Worm (Caenorhabditis elegans) whole organism, early embryonic: Measurements from ENCODE around the gene mig-5.

Source experiments
- B0310.2 ChIP-seq: sonication (generic microtip); optimal IDR thresholded peaks from 2 replicates; lab custom pipeline; 2016; ENCODE audit warnings: mild to moderate bottlenecking, missing genetic modification characterization, missing compliant biosample characterization
- F13C5.2 ChIP-seq: sonication (generic microtip); optimal IDR thresholded peaks from 2 replicates; lab custom pipeline; 2017; ENCODE audit warnings: mild to moderate bottlenecking, missing genetic modification characterization, inconsistent platforms, missing compliant biosample characterization
- aly-1 ChIP-seq: sonication (generic microtip); optimal IDR thresholded peaks from 2 replicates; lab custom pipeline; 2016; ENCODE audit warnings: missing genetic modification characterization, missing compliant biosample characterization
- ama-1 ChIP-seq: fragments of 150-350 bp; optimal IDR thresholded peaks from 2 replicates; lab custom pipeline; 2014
- ceh-13 ChIP-seq: fragments of 200-800 bp; sonication (Bioruptor generic); optimal IDR thresholded peaks from 2 replicates; lab custom pipeline; 2018; ENCODE audit warnings: mild to moderate bottlenecking, missing genetic modification characterization, missing compliant biosample characterization
- ceh-36 ChIP-seq: sonication (generic microtip); optimal IDR thresholded peaks from 2 replicates; lab custom pipeline; 2016; ENCODE audit warnings: missing genetic modification characterization, inconsistent platforms, missing compliant biosample characterization
- ets-7 ChIP-seq: sonication (generic microtip); optimal IDR thresholded peaks from 2 replicates; lab custom pipeline; 2016; ENCODE audit warnings: missing genotype, missing genetic modification characterization, missing compliant biosample characterization
- flt-1 ChIP-seq: fragments of 200-800 bp; sonication (Bioruptor generic); IDR thresholded peaks from 2 replicates; pipeline ENCODE4 v1.3.6; 2022; ENCODE audit warnings: missing genetic modification characterization, missing compliant biosample characterization
- hmbx-1 ChIP-seq: sonication (generic microtip); optimal IDR thresholded peaks from 2 replicates; lab custom pipeline; 2016; ENCODE audit warnings: mild to moderate bottlenecking, missing genetic modification characterization, missing compliant biosample characterization
- hmg-4 ChIP-seq: fragments of 200-800 bp; sonication (Bioruptor generic); optimal IDR thresholded peaks from 2 replicates; lab custom pipeline; 2018; ENCODE audit warnings: mild to moderate bottlenecking, missing genetic modification characterization, missing compliant biosample characterization
- hnd-1 ChIP-seq: sonication (generic microtip); optimal IDR thresholded peaks from 2 replicates; lab custom pipeline; 2016; ENCODE audit warnings: missing genetic modification characterization, missing compliant biosample characterization
- pes-1 ChIP-seq: fragments of 200-800 bp; sonication (Bioruptor generic); IDR thresholded peaks from 2 replicates; pipeline ENCODE4 v1.3.6; 2022; ENCODE audit warnings: missing genetic modification reagents, missing genetic modification characterization, missing compliant biosample characterization
- scrt-1 ChIP-seq: fragments of 200-800 bp; sonication (Bioruptor generic); IDR thresholded peaks from 2 replicates; pipeline ENCODE4 v1.3.6; 2022; ENCODE audit warnings: missing genetic modification characterization, missing compliant biosample characterization
- sea-1 ChIP-seq: fragments of 200-800 bp; sonication (Bioruptor generic); conservative IDR thresholded peaks from 2 replicates; pipeline ENCODE4 v1.3.6; 2022; ENCODE audit warnings: missing genetic modification characterization, missing compliant biosample characterization
- tbx-11 ChIP-seq: fragments of 200-800 bp; sonication (Bioruptor generic); IDR thresholded peaks from 2 replicates; pipeline ENCODE4 v1.3.6; 2022; ENCODE audit warnings: missing genetic modification characterization, missing compliant biosample characterization
- tbx-37 ChIP-seq: fragments of 200-800 bp; sonication (Bioruptor generic); conservative IDR thresholded peaks from 2 replicates; pipeline ENCODE4 v1.3.6; 2022; ENCODE audit warnings: missing genetic modification reagents, missing genetic modification characterization, missing compliant biosample characterization
- tra-4 ChIP-seq: sonication (generic microtip); optimal IDR thresholded peaks from 2 replicates; lab custom pipeline; 2017; ENCODE audit warnings: missing genetic modification characterization, missing compliant biosample characterization

The mig-5 gene

ce11 chrII:8169283-8169682 is 15.5 kb downstream of the mig-5 start, which contains the start of gene T05C12.15:
T05C12.15 (plus strand) TSS chrII:8169583.
- TF ChIP-seq tbx-37 (no peak), ama-1 (lab: Kevin White, UChicago) (no peak), tbx-11 (GFP tag; lab: Robert Waterston, UW) (no peak), aly-1 (tag; lab: Kevin White, UChicago) (no peak), pes-1 (GFP tag; lab: Robert Waterston, UW) (no peak), ceh-36 (no peak), sea-1 (GFP tag; lab: Robert Waterston, UW) (no peak), ets-7 (tag; lab: Kevin White, UChicago) (no peak), B0310.2 (tag; lab: Kevin White, UChicago) (no peak), F13C5.2 (no peak), scrt-1 (GFP tag; lab: Robert Waterston, UW) (no peak), hmbx-1 (tag; lab: Kevin White, UChicago) (no peak), hnd-1 (tag; lab: Kevin White, UChicago) (no peak), hmg-4 (no peak), flt-1 (no peak), ceh-13 (GFP tag; lab: Kevin White, UChicago) (no peak), tra-4 (no peak)

- TF ChIP-seq flt-1: no peak
- TF ChIP-seq F13C5.2: no peak
- TF ChIP-seq scrt-1 (GFP tag; lab: Robert Waterston, UW): no peak
- no peak for TF ChIP-seq ama-1 (lab: Kevin White, UChicago)
- no peak for TF ChIP-seq tbx-11 (GFP tag; lab: Robert Waterston, UW)
- no peak for TF ChIP-seq ets-7 (tag; lab: Kevin White, UChicago)
- no peak for TF ChIP-seq tbx-37
- no peak for TF ChIP-seq tra-4
- no peak for TF ChIP-seq sea-1 (GFP tag; lab: Robert Waterston, UW)
- TF ChIP-seq ceh-36: no peak
- TF ChIP-seq pes-1 (GFP tag; lab: Robert Waterston, UW): no peak
- TF ChIP-seq aly-1 (tag; lab: Kevin White, UChicago): no peak
- TF ChIP-seq hmg-4: no peak
- no peak for TF ChIP-seq B0310.2 (tag; lab: Kevin White, UChicago)
- no peak for TF ChIP-seq hnd-1 (tag; lab: Kevin White, UChicago)
- no peak for TF ChIP-seq hmbx-1 (tag; lab: Kevin White, UChicago)
- TF ChIP-seq ceh-13 (GFP tag; lab: Kevin White, UChicago): no peak
Observed at ce11 chrII:8162120-8162648, 22.6 kb downstream of the mig-5 start, which contains the start of the genes emb-27 and rrf-3. emb-27 (minus strand) TSS chrII:8162170. rrf-3 (plus strand) TSS chrII:8162465.

- TF ChIP-seq F13C5.2 (no peak), tra-4 (no peak), flt-1 (no peak), aly-1 (tag; lab: Kevin White, UChicago) (no peak), scrt-1 (GFP tag; lab: Robert Waterston, UW) (no peak), ets-7 (tag; lab: Kevin White, UChicago) (no peak), tbx-37 (no peak), ceh-13 (GFP tag; lab: Kevin White, UChicago) (no peak), hmg-4 (no peak), sea-1 (GFP tag; lab: Robert Waterston, UW) (no peak), hmbx-1 (tag; lab: Kevin White, UChicago) (no peak), tbx-11 (GFP tag; lab: Robert Waterston, UW) (no peak), hnd-1 (tag; lab: Kevin White, UChicago) (no peak), B0310.2 (tag; lab: Kevin White, UChicago) (no peak), ama-1 (lab: Kevin White, UChicago) (no peak), ceh-36 (no peak), pes-1 (GFP tag; lab: Robert Waterston, UW) (no peak)
Observed at ce11 chrII:8160916-8161315, 23.9 kb downstream of the mig-5 start.

ce11 chrII:8157991-8158390 is 26.8 kb downstream of the mig-5 start, which contains the start of gene pch-2:
pch-2 (plus strand) TSS chrII:8158349.
- TF ChIP-seq ama-1 (lab: Kevin White, UChicago): no peak
- no peak for TF ChIP-seq tbx-37
- no peak for TF ChIP-seq ets-7 (tag; lab: Kevin White, UChicago)
- no peak for TF ChIP-seq hmbx-1 (tag; lab: Kevin White, UChicago)

- TF ChIP-seq ama-1 (lab: Kevin White, UChicago) (no peak), ceh-13 (GFP tag; lab: Kevin White, UChicago) (no peak), sea-1 (GFP tag; lab: Robert Waterston, UW) (no peak), hmbx-1 (tag; lab: Kevin White, UChicago) (no peak)
Observed at ce11 chrII:8156845-8157373, 27.9 kb downstream of the mig-5 start, which contains the start of the genes tub-1 and tmem-138. tub-1 (minus strand) TSS chrII:8156945. tmem-138 (plus strand) TSS chrII:8157323.

- TF ChIP-seq B0310.2 (tag; lab: Kevin White, UChicago) (no peak), tra-4 (no peak), sea-1 (GFP tag; lab: Robert Waterston, UW) (no peak), ets-7 (tag; lab: Kevin White, UChicago) (no peak), hmg-4 (no peak), hmbx-1 (tag; lab: Kevin White, UChicago) (no peak), tbx-11 (GFP tag; lab: Robert Waterston, UW) (no peak), scrt-1 (GFP tag; lab: Robert Waterston, UW) (no peak), ama-1 (lab: Kevin White, UChicago) (no peak), flt-1 (no peak), F13C5.2 (no peak), tbx-37 (no peak), pes-1 (GFP tag; lab: Robert Waterston, UW) (no peak), ceh-13 (GFP tag; lab: Kevin White, UChicago) (no peak)
Observed at ce11 chrII:8152711-8153325, 32.0 kb downstream of the mig-5 start.

ce11 chrII:8149930-8150329 is 34.9 kb downstream of the mig-5 start, which contains the start of gene F10B5.3:
F10B5.3 (minus strand) TSS chrII:8150030.
- no peak for TF ChIP-seq B0310.2 (tag; lab: Kevin White, UChicago)
- TF ChIP-seq aly-1 (tag; lab: Kevin White, UChicago): no peak
- TF ChIP-seq tbx-11 (GFP tag; lab: Robert Waterston, UW): no peak
- TF ChIP-seq hnd-1 (tag; lab: Kevin White, UChicago): no peak
- TF ChIP-seq ama-1 (lab: Kevin White, UChicago): no peak
- no peak for TF ChIP-seq ceh-36
- TF ChIP-seq sea-1 (GFP tag; lab: Robert Waterston, UW): no peak
- no peak for TF ChIP-seq F13C5.2
- no peak for TF ChIP-seq hmg-4
- TF ChIP-seq flt-1: no peak
- no peak for TF ChIP-seq scrt-1 (GFP tag; lab: Robert Waterston, UW)
- no peak for TF ChIP-seq ets-7 (tag; lab: Kevin White, UChicago)
- no peak for TF ChIP-seq tbx-37
- TF ChIP-seq hmbx-1 (tag; lab: Kevin White, UChicago): no peak
- no peak for TF ChIP-seq ceh-13 (GFP tag; lab: Kevin White, UChicago)
- TF ChIP-seq tra-4: no peak
- TF ChIP-seq pes-1 (GFP tag; lab: Robert Waterston, UW): no peak
